Worm (Caenorhabditis elegans) whole organism, L1 larva: ENCODE results near the gene K07F5.16.

Source experiments
- C16A3.4 ChIP-seq: fragments of 150-350 bp; optimal IDR thresholded peaks from 2 replicates; lab custom pipeline; 2014; ENCODE audit warnings: missing biosample characterization, missing genetic modification characterization
- aha-1 ChIP-seq: fragments of 150-350 bp; optimal IDR thresholded peaks from 2 replicates; lab custom pipeline; 2014; ENCODE audit warnings: missing biosample characterization, missing genetic modification characterization
- alr-1 ChIP-seq: fragments of 200-800 bp; sonication (Bioruptor generic); optimal IDR thresholded peaks from 2 replicates; lab custom pipeline; 2018; ENCODE audit warnings: borderline replicate concordance, mild to moderate bottlenecking, missing genetic modification characterization, missing compliant biosample characterization
- fkh-10 ChIP-seq: sonication (generic microtip); optimal IDR thresholded peaks from 2 replicates; lab custom pipeline; 2017; ENCODE audit warnings: missing biosample characterization, missing genetic modification reagents, missing genetic modification characterization
- fos-1 ChIP-seq: fragments of 150-350 bp; optimal IDR thresholded peaks from 2 replicates; lab custom pipeline; 2014; ENCODE audit warnings: missing biosample characterization, missing genetic modification characterization
- pax-3 ChIP-seq: fragments of 200-800 bp; sonication (Bioruptor generic); optimal IDR thresholded peaks from 2 replicates; lab custom pipeline; 2018; ENCODE audit warnings: mild to moderate bottlenecking, missing genetic modification characterization, moderate library complexity, missing compliant biosample characterization

ce11 chrIV:9872786-9873185, 8.9 kb downstream of the K07F5.16 start:
- TF ChIP-seq aha-1 (tag; lab: Kevin White, UChicago) (no peak), alr-1 (no peak), fkh-10 (GFP tag; lab: Kevin White, UChicago) (no peak), C16A3.4 (tag; lab: Kevin White, UChicago) (no peak), pax-3 (tag; lab: Kevin White, UChicago) (no peak), fos-1 (tag; lab: Kevin White, UChicago) (no peak)
